Worm (Caenorhabditis elegans): Measurements from ENCODE around the gene col-168.

col-168 gene

DNA sequence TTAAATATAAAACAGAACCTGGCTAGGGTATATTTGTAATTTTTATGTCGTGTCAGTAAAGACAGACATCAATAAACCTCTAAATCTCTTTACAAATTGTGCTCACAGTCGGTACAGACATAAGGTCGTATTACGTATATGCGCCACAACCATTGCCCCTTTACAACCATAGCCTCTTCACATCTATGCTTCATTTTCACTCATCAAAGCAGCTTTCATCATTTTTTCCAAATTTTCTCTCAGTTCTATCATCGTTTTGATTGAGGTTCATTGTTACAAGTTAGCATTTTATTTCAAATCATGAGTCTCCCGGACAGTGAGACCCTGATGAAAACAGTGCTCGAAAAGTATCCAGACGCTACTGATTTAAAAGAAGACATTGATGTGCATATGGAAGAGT is 38.0 kb downstream of the col-168 start, which contains the start of gene C03B1.4:
C03B1.4 (plus strand) TSS at position 301 of the 400 bp plus-strand sequence.
- TF ChIP-seq hmg-4 (GFP tag; optimal IDR thresholded peaks at IDR 0.05) (no peak), tra-4 (tag; optimal IDR thresholded peaks at IDR 0.05) (no peak), B0310.2 (tag; optimal IDR thresholded peaks at IDR 0.05) (no peak), sea-1 (GFP tag; conservative IDR thresholded peaks at IDR 0.05) (no peak), flt-1 (GFP tag; IDR thresholded peaks at IDR 0.05) (no peak), aly-1 (tag; optimal IDR thresholded peaks at IDR 0.05) (no peak), F13C5.2 (tag; optimal IDR thresholded peaks at IDR 0.05) (no peak), scrt-1 (GFP tag; IDR thresholded peaks at IDR 0.05) (no peak), ets-7 (tag; optimal IDR thresholded peaks at IDR 0.05) (no peak), tbx-37 (GFP tag; conservative IDR thresholded peaks at IDR 0.05) (no peak), hmbx-1 (tag; optimal IDR thresholded peaks at IDR 0.05) (no peak), ceh-13 (GFP tag; optimal IDR thresholded peaks at IDR 0.05) (no peak), tbx-11 (GFP tag; IDR thresholded peaks at IDR 0.05) (no peak)

DNA sequence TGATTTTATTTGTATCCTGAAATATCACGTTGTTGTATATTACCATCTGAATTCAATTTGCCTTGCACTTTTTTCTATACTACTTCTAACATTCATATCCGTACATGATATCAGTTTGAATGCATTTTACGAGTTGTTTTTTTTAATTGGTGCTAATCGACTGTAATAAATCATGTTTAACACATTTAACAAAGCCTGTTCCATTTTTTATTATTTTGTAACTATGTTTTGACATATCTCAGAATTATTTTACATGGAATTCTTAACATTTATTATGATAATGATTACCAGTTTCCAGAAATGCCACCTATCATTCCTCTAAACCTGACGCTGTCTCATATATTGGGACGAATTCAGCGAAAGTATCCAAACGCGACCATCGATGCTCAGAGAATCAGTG is 39.5 kb downstream of the col-168 start, which contains the start of gene C03B1.3:
C03B1.3 (plus strand) TSS at position 301 of the 400 bp plus-strand sequence.
- TF ChIP-seq ceh-36 (tag; optimal IDR thresholded peaks at IDR 0.05): no peak
- no peak for TF ChIP-seq flt-1 (GFP tag; IDR thresholded peaks at IDR 0.05)
- no peak for TF ChIP-seq hmbx-1 (tag; optimal IDR thresholded peaks at IDR 0.05)
- no peak for TF ChIP-seq hnd-1 (tag; optimal IDR thresholded peaks at IDR 0.05)
- no peak for TF ChIP-seq sea-1 (GFP tag; conservative IDR thresholded peaks at IDR 0.05)

DNA sequence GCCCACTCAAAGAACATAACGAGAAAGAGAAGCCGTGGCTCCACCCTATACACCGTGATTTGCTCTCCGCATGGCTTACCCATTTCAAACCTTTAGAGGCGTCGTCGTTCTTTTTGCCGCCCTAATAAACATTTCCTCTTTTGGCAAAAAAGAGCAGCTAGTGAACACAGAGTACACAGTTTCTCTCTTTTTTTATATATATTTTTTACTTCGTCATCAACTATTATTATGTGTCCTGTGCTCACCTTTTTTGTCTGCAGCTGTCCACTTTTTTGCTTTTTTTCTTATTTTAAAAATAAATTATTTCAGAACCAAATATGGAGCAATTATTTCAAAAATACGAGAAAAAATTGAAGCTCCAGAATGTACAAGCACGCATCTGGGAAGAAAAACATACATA is 43.5 kb downstream of the col-168 start, which contains the start of gene C03B1.2:
C03B1.2 (plus strand) TSS at position 301 of the 400 bp plus-strand sequence.
- TF ChIP-seq scrt-1 (GFP tag; IDR thresholded peaks at IDR 0.05): no peak
- no peak for TF ChIP-seq flt-1 (GFP tag; IDR thresholded peaks at IDR 0.05)
- no peak for TF ChIP-seq pes-1 (GFP tag; IDR thresholded peaks at IDR 0.05)
- no peak for TF ChIP-seq tbx-37 (GFP tag; conservative IDR thresholded peaks at IDR 0.05)
- no peak for TF ChIP-seq tbx-11 (GFP tag; IDR thresholded peaks at IDR 0.05)
- no peak for TF ChIP-seq ets-7 (tag; optimal IDR thresholded peaks at IDR 0.05)
- no peak for TF ChIP-seq hnd-1 (tag; optimal IDR thresholded peaks at IDR 0.05)
- no peak for TF ChIP-seq hmbx-1 (tag; optimal IDR thresholded peaks at IDR 0.05)
- TF ChIP-seq sea-1 (GFP tag; conservative IDR thresholded peaks at IDR 0.05): no peak
- TF ChIP-seq B0310.2 (tag; optimal IDR thresholded peaks at IDR 0.05): no peak
- no peak for TF ChIP-seq hmg-4 (GFP tag; optimal IDR thresholded peaks at IDR 0.05)
- no peak for TF ChIP-seq ceh-36 (tag; optimal IDR thresholded peaks at IDR 0.05)
- no peak for TF ChIP-seq aly-1 (tag; optimal IDR thresholded peaks at IDR 0.05)
- TF ChIP-seq F13C5.2 (tag; optimal IDR thresholded peaks at IDR 0.05): no peak
- no peak for TF ChIP-seq ama-1 (optimal IDR thresholded peaks at IDR 0.05)
- TF ChIP-seq tra-4 (tag; optimal IDR thresholded peaks at IDR 0.05): no peak
- no peak for TF ChIP-seq ceh-13 (GFP tag; optimal IDR thresholded peaks at IDR 0.05)

DNA sequence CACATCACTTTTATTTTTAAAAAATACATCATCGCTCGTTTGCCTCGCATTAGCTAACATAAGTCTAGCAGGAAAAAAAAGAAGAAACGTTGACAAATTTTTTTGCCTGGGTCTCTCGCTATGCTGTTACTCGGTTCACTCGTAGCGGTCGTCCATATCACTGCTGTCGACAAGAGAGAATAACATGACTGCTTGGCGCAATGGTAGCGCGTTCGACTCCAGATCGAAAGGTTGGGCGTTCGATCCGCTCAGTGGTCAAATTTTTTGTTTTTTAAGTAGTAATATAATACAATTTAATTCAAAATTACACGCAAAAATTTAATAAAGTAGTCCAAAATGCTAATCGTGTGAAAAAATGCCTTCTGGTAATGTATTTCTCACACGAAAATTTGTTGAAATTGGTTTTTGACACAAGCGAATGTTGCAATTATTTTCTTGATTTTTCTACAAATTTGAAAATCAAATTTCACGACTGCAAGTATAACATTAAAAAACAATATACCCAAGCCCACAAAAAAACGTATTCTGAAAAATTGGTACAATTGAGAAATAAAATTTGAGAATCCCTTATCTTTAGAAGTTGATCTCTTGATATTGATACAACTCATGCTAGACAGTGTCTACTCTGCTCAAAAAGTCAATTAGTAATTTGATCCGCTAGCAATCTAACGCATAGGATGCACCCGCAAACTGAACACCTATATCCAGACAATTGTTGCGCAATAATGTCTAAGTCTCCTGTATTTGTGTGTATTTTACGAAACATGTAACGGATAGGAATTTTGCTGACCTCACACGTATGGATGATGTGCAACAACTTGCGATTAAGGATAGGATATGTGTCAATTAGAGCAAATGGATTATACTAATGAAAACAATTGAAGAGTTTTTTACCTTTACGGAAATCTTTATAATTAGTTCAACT is 45.3 kb downstream of the col-168 start:
- TF ChIP-seq aly-1 (tag; optimal IDR thresholded peaks at IDR 0.05): peak; percentile 33
- TF ChIP-seq flt-1 (GFP tag; IDR thresholded peaks at IDR 0.05): peak; percentile 82
- TF ChIP-seq tra-4 (tag; optimal IDR thresholded peaks at IDR 0.05): peak; percentile 28
- peak; percentile 62 for TF ChIP-seq F13C5.2 (tag; optimal IDR thresholded peaks at IDR 0.05)
- peak; percentile 85 for TF ChIP-seq hmg-4 (GFP tag; optimal IDR thresholded peaks at IDR 0.05)
- peak; percentile 79 for TF ChIP-seq sea-1 (GFP tag; conservative IDR thresholded peaks at IDR 0.05)
- TF ChIP-seq ets-7 (tag; optimal IDR thresholded peaks at IDR 0.05): no peak
- TF ChIP-seq ceh-36 (tag; optimal IDR thresholded peaks at IDR 0.05): peak; percentile 81
- TF ChIP-seq tbx-37 (GFP tag; conservative IDR thresholded peaks at IDR 0.05): peak; percentile 90
- peak; percentile 88 for TF ChIP-seq tbx-11 (GFP tag; IDR thresholded peaks at IDR 0.05)
- TF ChIP-seq hnd-1 (tag; optimal IDR thresholded peaks at IDR 0.05): peak; percentile 66
- TF ChIP-seq pes-1 (GFP tag; IDR thresholded peaks at IDR 0.05): peak; percentile 92
- peak; percentile 58 for TF ChIP-seq B0310.2 (tag; optimal IDR thresholded peaks at IDR 0.05)
- TF ChIP-seq hmbx-1 (tag; optimal IDR thresholded peaks at IDR 0.05): peak; percentile 64
- TF ChIP-seq ceh-13 (GFP tag; optimal IDR thresholded peaks at IDR 0.05): peak; percentile 73
- no peak for TF ChIP-seq ama-1 (optimal IDR thresholded peaks at IDR 0.05)
- peak; percentile 88 for TF ChIP-seq scrt-1 (GFP tag; IDR thresholded peaks at IDR 0.05)

DNA sequence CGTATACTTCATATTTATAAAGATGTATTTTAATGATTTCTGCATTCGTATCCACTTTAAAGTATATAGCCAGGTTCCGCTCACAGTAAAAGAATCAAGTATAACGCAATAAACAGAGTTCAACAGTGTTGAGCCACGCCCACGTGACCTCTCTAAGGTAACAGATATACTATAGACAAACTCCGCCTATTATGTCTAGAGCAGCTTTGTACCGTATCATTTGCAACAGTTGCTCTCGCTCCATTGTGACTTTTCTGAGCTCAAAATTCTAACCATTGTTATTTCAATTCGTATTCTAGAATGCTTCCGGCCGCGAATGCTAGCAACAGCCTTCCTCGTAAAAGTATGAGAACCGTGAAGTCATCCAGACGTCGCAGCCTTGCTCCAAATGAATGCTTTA is 47.2 kb downstream of the col-168 start, which contains the start of gene C03B1.17:
C03B1.17 (plus strand) TSS at position 301 of the 400 bp plus-strand sequence.
- TF ChIP-seq B0310.2 (tag; optimal IDR thresholded peaks at IDR 0.05) (no peak), hnd-1 (tag; optimal IDR thresholded peaks at IDR 0.05) (no peak), tra-4 (tag; optimal IDR thresholded peaks at IDR 0.05) (no peak), hmbx-1 (tag; optimal IDR thresholded peaks at IDR 0.05) (no peak), hmg-4 (GFP tag; optimal IDR thresholded peaks at IDR 0.05) (no peak), tbx-37 (GFP tag; conservative IDR thresholded peaks at IDR 0.05) (no peak), ceh-36 (tag; optimal IDR thresholded peaks at IDR 0.05) (no peak), flt-1 (GFP tag; IDR thresholded peaks at IDR 0.05) (no peak), sea-1 (GFP tag; conservative IDR thresholded peaks at IDR 0.05) (no peak), F13C5.2 (tag; optimal IDR thresholded peaks at IDR 0.05) (no peak), pes-1 (GFP tag; IDR thresholded peaks at IDR 0.05) (no peak), ama-1 (optimal IDR thresholded peaks at IDR 0.05) (no peak), scrt-1 (GFP tag; IDR thresholded peaks at IDR 0.05) (no peak), aly-1 (tag; optimal IDR thresholded peaks at IDR 0.05) (no peak), ceh-13 (GFP tag; optimal IDR thresholded peaks at IDR 0.05) (no peak), tbx-11 (GFP tag; IDR thresholded peaks at IDR 0.05) (no peak), ets-7 (tag; optimal IDR thresholded peaks at IDR 0.05) (no peak)

- TF ChIP-seq hmbx-1 (tag; optimal IDR thresholded peaks at IDR 0.05) (no peak), ama-1 (optimal IDR thresholded peaks at IDR 0.05) (no peak), tbx-11 (GFP tag; IDR thresholded peaks at IDR 0.05) (no peak), ets-7 (tag; optimal IDR thresholded peaks at IDR 0.05) (no peak), tra-4 (tag; optimal IDR thresholded peaks at IDR 0.05) (no peak), aly-1 (tag; optimal IDR thresholded peaks at IDR 0.05) (no peak), flt-1 (GFP tag; IDR thresholded peaks at IDR 0.05) (no peak), hmg-4 (GFP tag; optimal IDR thresholded peaks at IDR 0.05) (no peak), B0310.2 (tag; optimal IDR thresholded peaks at IDR 0.05) (no peak), scrt-1 (GFP tag; IDR thresholded peaks at IDR 0.05) (no peak), F13C5.2 (tag; optimal IDR thresholded peaks at IDR 0.05) (no peak), pes-1 (GFP tag; IDR thresholded peaks at IDR 0.05) (no peak), sea-1 (GFP tag; conservative IDR thresholded peaks at IDR 0.05) (no peak), ceh-36 (tag; optimal IDR thresholded peaks at IDR 0.05) (no peak), hnd-1 (tag; optimal IDR thresholded peaks at IDR 0.05) (no peak), tbx-37 (GFP tag; conservative IDR thresholded peaks at IDR 0.05) (no peak), ceh-13 (GFP tag; optimal IDR thresholded peaks at IDR 0.05) (no peak)
Measured at ce11 chrX:6374451-6374850, 48.3 kb downstream of the col-168 start, which contains the start of gene C03B1.1. Gene C03B1.1, plus strand, starts transcription at chrX:6374751.

Measured in whole organism, early embryonic.